Worm (Caenorhabditis elegans): Measurements from ENCODE around the gene B0361.11.

The B0361.11 gene

DNA sequence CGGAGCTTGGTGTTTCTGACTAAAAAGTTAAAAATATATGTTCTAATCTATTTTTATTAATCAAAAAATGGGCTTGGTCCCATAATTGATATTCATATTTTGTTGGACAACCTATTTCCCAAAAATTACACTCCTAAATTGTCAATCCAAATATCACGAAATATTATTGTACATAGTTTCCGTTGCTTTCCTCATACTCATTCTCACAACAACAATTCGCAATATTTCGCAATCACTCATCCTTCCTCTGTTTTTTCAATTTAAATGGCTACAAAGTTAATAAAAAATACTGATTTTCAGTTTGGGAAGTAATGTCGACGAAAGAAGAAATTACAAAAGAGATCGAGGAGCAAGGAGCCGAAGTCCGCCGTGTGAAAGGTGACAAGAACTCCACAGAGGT lies 38.7 kb upstream of the B0361.11 start, which contains the start of gene pars-1:
pars-1 (plus strand) TSS at position 301 of the 400 bp plus-strand sequence.
- TF ChIP-seq nhr-129 (tag; optimal IDR thresholded peaks at IDR 0.05) (peak; percentile 22), nhr-237 (tag; optimal IDR thresholded peaks at IDR 0.05) (no peak), snpc-4 (tag; optimal IDR thresholded peaks at IDR 0.05) (no peak)

DNA sequence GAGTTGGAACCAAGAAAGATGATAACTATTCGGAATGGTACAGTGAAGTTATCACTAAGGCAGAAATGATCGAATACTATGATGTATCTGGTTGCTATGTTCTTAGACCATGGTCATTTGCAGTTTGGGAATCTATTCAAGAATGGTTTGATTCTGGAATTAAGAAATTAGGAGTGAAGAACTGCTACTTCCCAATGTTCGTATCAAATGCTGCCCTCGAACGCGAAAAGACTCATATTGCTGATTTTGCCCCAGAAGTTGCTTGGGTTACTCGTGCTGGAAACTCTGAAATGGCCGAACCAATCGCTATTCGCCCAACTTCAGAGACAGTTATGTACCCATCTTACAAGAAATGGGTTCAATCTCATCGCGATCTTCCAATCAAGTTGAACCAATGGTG lies 38.0 kb upstream of the B0361.11 start:
- no peak for TF ChIP-seq ztf-1 (GFP tag; conservative IDR thresholded peaks at IDR 0.05)
- no peak for TF ChIP-seq lin-13 (GFP tag; optimal IDR thresholded peaks at IDR 0.05)
- no peak for TF ChIP-seq nhr-10 (tag; optimal IDR thresholded peaks at IDR 0.05)
- TF ChIP-seq dmd-4 (tag; optimal IDR thresholded peaks at IDR 0.05) = no peak
- no peak for TF ChIP-seq sma-9 (GFP tag; optimal IDR thresholded peaks at IDR 0.05)
- TF ChIP-seq sma-9 (tag; optimal IDR thresholded peaks at IDR 0.05) = no peak
- TF ChIP-seq peb-1 (tag; optimal IDR thresholded peaks at IDR 0.05) = no peak
- no peak for TF ChIP-seq ama-1 (optimal IDR thresholded peaks at IDR 0.05)
- no peak for TF ChIP-seq gmeb-1 (tag; optimal IDR thresholded peaks at IDR 0.05)
- no peak for TF ChIP-seq mbf-1 (tag; optimal IDR thresholded peaks at IDR 0.05)
- no peak for TF ChIP-seq unc-55 (GFP tag; optimal IDR thresholded peaks at IDR 0.05)
- no peak for TF ChIP-seq lin-39 (tag; optimal IDR thresholded peaks at IDR 0.05)
- TF ChIP-seq sma-3 (GFP tag; optimal IDR thresholded peaks at IDR 0.05) = no peak
- TF ChIP-seq unc-39 (tag; optimal IDR thresholded peaks at IDR 0.05) = no peak
- no peak for TF ChIP-seq Y55F3AM.14 (GFP tag; optimal IDR thresholded peaks at IDR 0.05)
- no peak for TF ChIP-seq C34F6.9 (tag; optimal IDR thresholded peaks at IDR 0.05)
- no peak for TF ChIP-seq sem-4 (tag; optimal IDR thresholded peaks at IDR 0.05)
- TF ChIP-seq elt-1 (tag; optimal IDR thresholded peaks at IDR 0.05) = no peak
- no peak for TF ChIP-seq R02D3.7 (tag; optimal IDR thresholded peaks at IDR 0.05)
- TF ChIP-seq nhr-6 (tag; optimal IDR thresholded peaks at IDR 0.05) = no peak

ce11 chrIII:7241065-7241464 lies 36.3 kb upstream of the B0361.11 start, which contains the start of gene ztf-31:
Gene ztf-31 (plus strand): TSS chrIII:7241365.
- TF ChIP-seq egl-27 (tag; optimal IDR thresholded peaks at IDR 0.05) (no peak), R02D3.7 (tag; optimal IDR thresholded peaks at IDR 0.05) (no peak), nhr-25 (tag; optimal IDR thresholded peaks at IDR 0.05) (no peak), F13H6.1 (tag; optimal IDR thresholded peaks at IDR 0.05) (no peak)

- TF ChIP-seq F13H6.1 (tag; optimal IDR thresholded peaks at IDR 0.05) (no peak), crh-2 (tag; optimal IDR thresholded peaks at IDR 0.05) (no peak), lin-11 (tag; optimal IDR thresholded peaks at IDR 0.05) (no peak), gmeb-1 (tag; optimal IDR thresholded peaks at IDR 0.05) (no peak), peb-1 (tag; optimal IDR thresholded peaks at IDR 0.05) (no peak), unc-39 (tag; optimal IDR thresholded peaks at IDR 0.05) (no peak), nhr-23 (tag; optimal IDR thresholded peaks at IDR 0.05) (no peak), dmd-4 (tag; optimal IDR thresholded peaks at IDR 0.05) (no peak)
These were observed 34.4 kb upstream of the B0361.11 start, which contains the start of gene osm-10 for ce11 chrIII:7242988-7243387. Gene osm-10 (plus strand): TSS chrIII:7243280.

DNA sequence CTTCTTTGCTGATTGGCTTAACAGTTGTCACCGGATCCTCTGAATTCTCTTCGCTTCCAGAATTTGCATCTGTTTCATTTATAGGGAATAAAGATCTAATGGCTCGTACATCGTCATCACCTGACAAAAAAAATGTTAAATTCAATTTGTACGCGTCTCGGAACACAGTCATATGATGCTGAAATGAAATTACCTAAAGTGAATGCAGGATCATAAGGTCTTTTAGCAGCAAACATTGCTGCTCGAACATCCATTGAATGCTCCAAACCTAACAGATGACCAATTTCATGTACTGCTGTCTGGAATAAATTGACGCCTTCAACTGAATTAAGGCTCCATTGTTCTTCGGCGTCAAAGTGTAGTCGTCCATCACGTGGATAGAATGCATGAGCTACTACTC lies 31.0 kb upstream of the B0361.11 start:
- no peak for TF ChIP-seq F13H6.1 (tag; optimal IDR thresholded peaks at IDR 0.05)
- TF ChIP-seq nhr-237 (tag; optimal IDR thresholded peaks at IDR 0.05) = no peak
- no peak for TF ChIP-seq nhr-21 (tag; optimal IDR thresholded peaks at IDR 0.05)
- no peak for TF ChIP-seq nhr-11 (tag; optimal IDR thresholded peaks at IDR 0.05)
- TF ChIP-seq crh-2 (tag; optimal IDR thresholded peaks at IDR 0.05) = no peak
- TF ChIP-seq nhr-129 (tag; optimal IDR thresholded peaks at IDR 0.05) = no peak

ce11 chrIII:7247740-7248139 lies 29.7 kb upstream of the B0361.11 start, which contains the start of gene zmp-6:
Gene zmp-6 (minus strand): TSS chrIII:7247840.
- TF ChIP-seq F13H6.1 (tag; optimal IDR thresholded peaks at IDR 0.05) = no peak

DNA sequence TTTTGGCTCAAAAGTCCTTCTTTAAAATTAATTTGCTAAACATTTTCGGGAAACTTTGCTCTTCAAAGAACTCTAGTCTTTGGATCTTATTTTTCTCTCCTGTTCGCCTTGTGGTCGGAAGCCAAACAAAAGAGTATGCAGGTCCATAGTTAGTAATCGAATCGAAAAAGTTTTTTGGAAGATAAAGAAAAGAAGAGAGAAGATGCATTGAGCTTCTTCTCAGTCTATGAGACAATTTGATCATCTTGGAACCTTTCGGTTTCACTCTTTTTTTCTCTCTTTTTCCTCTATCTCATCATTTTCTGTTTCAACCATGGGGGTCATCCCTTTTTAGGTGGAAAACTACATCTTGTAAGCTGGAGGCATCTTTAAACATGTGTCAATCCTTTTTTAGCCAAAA lies 23.7 kb upstream of the B0361.11 start:
- TF ChIP-seq nhr-12 (tag; optimal IDR thresholded peaks at IDR 0.05) = no peak
- no peak for TF ChIP-seq nhr-237 (tag; optimal IDR thresholded peaks at IDR 0.05)
- TF ChIP-seq F13H6.1 (tag; optimal IDR thresholded peaks at IDR 0.05) = no peak
- peak in 1 of 2 experiments; percentile 21 for TF ChIP-seq lsy-2 (tag; optimal IDR thresholded peaks at IDR 0.05)
- no peak for TF ChIP-seq nhr-10 (tag; optimal IDR thresholded peaks at IDR 0.05)
- no peak for TF ChIP-seq aly-2 (tag; optimal IDR thresholded peaks at IDR 0.05)
- TF ChIP-seq sma-9 (GFP tag; optimal IDR thresholded peaks at IDR 0.05) = peak; percentile 41
- TF ChIP-seq sma-9 (tag; optimal IDR thresholded peaks at IDR 0.05) = no peak
